Fruit fly (Drosophila melanogaster) whole organism, embryonic: Measurements from ENCODE around the gene CG12589.

Experiments used
- CG10267 ChIP-seq: fragments of 200-800 bp; sonication (Bioruptor generic); optimal IDR thresholded peaks from 2 replicates; lab custom pipeline; 2018; ENCODE audit warnings: missing biosample characterization, mild to moderate bottlenecking, missing genetic modification characterization, moderate library complexity
- CG11085 ChIP-seq: fragments of 200-800 bp; sonication (Bioruptor generic); IDR thresholded peaks from 2 replicates; pipeline ENCODE4 v1.3.6; 2022; ENCODE audit warnings: missing biosample characterization, missing genetic modification characterization
- CG17568 ChIP-seq: fragments of 200-800 bp; sonication (Bioruptor generic); optimal IDR thresholded peaks from 2 replicates; lab custom pipeline; 2018; ENCODE audit warnings: missing biosample characterization, mild to moderate bottlenecking, missing genetic modification characterization, moderate library complexity
- CG9817 ChIP-seq: fragments of 200-800 bp; sonication (Bioruptor generic); optimal IDR thresholded peaks from 2 replicates; lab custom pipeline; 2018; ENCODE audit warnings: missing biosample characterization, mild to moderate bottlenecking, missing genetic modification characterization, moderate library complexity
- Chrac-16 ChIP-seq: fragments of 200-800 bp; sonication (Bioruptor generic); optimal IDR thresholded peaks from 3 replicates; lab custom pipeline; 2016; ENCODE audit warnings: missing biosample characterization, missing genetic modification characterization
- HLH4C ChIP-seq: fragments of 200-800 bp; sonication (Bioruptor generic); IDR thresholded peaks from 3 replicates; pipeline ENCODE4 v1.3.6; 2022; ENCODE audit warnings: missing biosample characterization, missing genetic modification characterization; ENCODE audit not compliant: partially characterized antibody
- NC2α ChIP-seq: fragments of 200-800 bp; sonication (Bioruptor generic); optimal IDR thresholded peaks from 2 replicates; lab custom pipeline; 2016; ENCODE audit warnings: missing biosample characterization, missing genetic modification characterization
- Sry-δ ChIP-seq: fragments of 200-800 bp; sonication (Bioruptor generic); optimal IDR thresholded peaks from 2 replicates; lab custom pipeline; 2016; ENCODE audit warnings: missing biosample characterization, missing genetic modification characterization
- kay ChIP-seq: fragments of 200-800 bp; sonication (Bioruptor generic); optimal IDR thresholded peaks from 2 replicates; lab custom pipeline; 2016; ENCODE audit warnings: missing biosample characterization, missing genetic modification characterization
- nerfin-1 ChIP-seq: fragments of 200-800 bp; sonication (Bioruptor generic); optimal IDR thresholded peaks from 3 replicates; lab custom pipeline; 2019; ENCODE audit warnings: missing biosample characterization, mild to moderate bottlenecking, missing genetic modification characterization, moderate library complexity
- prd ChIP-seq, 3 experiments: fragments of >200 bp in 2 of 3; fragments of 200-800 bp in 1 of 3; sonication (Bioruptor generic) in 1 of 3; optimal IDR thresholded peaks in 2 of 3; IDR thresholded peaks in 1 of 3; 2 replicates in 2 of 3; 3 replicates in 1 of 3; pipeline versions ENCODE4 v1.3.6 to Lab custom; 2017 to 2022; ENCODE audit warnings: missing biosample characterization in 1 of 3, missing genetic modification characterization in 1 of 3
- slbo ChIP-seq: fragments of 200-800 bp; sonication (Bioruptor generic); IDR thresholded peaks from 2 replicates; pipeline ENCODE4 v1.3.6; 2022; ENCODE audit warnings: missing biosample characterization, missing genetic modification characterization
- stc ChIP-seq: fragments of 200-800 bp; sonication (Bioruptor generic); IDR thresholded peaks from 2 replicates; pipeline ENCODE4 v1.3.6; 2022; ENCODE audit warnings: missing biosample characterization, missing genetic modification characterization

- TF ChIP-seq CG10267 (no peak), Chrac-16 (GFP tag; lab: Kevin White, UChicago) (no peak), CG17568 (GFP tag; lab: Kevin White, UChicago) (no peak), NC2α (GFP tag; lab: Kevin White, UChicago) (no peak), nerfin-1 (tag; lab: Kevin White, UChicago) (no peak), prd (optimal IDR thresholded peaks at IDR 0.05; lab: Kevin White, UChicago) (no peak), prd (GFP tag; IDR thresholded peaks at IDR 0.05; lab: Robert Waterston, UW) (no peak), CG9817 (tag; lab: Kevin White, UChicago) (no peak), Sry-δ (GFP tag; lab: Kevin White, UChicago) (no peak), CG11085 (GFP tag; lab: Robert Waterston, UW) (no peak), kay (peak; percentile 31), HLH4C (GFP tag; lab: Robert Waterston, UW) (no peak), slbo (no peak), stc (no peak)
These were observed 40.8 kb downstream of the CG12589 start for dm6 chr3R:5097866-5098484.
